Fruit fly (Drosophila melanogaster): Measurements from ENCODE around the gene Ucp4C.

DNA sequence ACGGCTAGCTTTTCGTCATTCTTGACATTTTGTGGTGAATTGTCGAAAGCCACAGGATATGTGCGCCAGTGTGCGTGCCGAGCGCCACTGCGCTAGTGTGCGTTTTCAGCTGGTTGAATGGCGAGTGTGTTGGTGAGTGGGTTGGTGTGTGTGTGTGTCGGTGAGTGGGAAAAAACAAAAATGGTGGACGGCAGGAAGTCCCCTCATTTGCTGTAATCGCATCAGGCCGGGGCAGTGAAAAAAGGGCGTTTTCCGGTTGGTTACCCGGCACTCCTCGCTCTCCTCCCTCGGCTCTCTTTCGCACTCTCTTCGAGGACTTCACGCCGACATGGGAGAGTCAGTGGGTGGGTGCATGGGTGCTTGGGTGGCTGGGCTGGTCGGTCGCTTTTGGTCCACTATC, 43.2 kb upstream of the Ucp4C start:
- TF ChIP-seq cnc (optimal IDR thresholded peaks at IDR 0.05) = no peak
- TF ChIP-seq kay (GFP tag; ENCODE audit: borderline replicate concordance) = no peak
- TF ChIP-seq CG1620 (GFP tag; optimal IDR thresholded peaks at IDR 0.05) = no peak
- no peak for TF ChIP-seq toe (GFP tag; optimal IDR thresholded peaks at IDR 0.05)
- TF ChIP-seq bab1 (GFP tag; optimal IDR thresholded peaks at IDR 0.05) = no peak
- no peak for TF ChIP-seq pad (GFP tag; optimal IDR thresholded peaks at IDR 0.05)
- TF ChIP-seq cic (GFP tag; optimal IDR thresholded peaks at IDR 0.05) = no peak
- no peak for TF ChIP-seq CG7045 (GFP tag; optimal IDR thresholded peaks at IDR 0.05)
- TF ChIP-seq CG11617 (GFP tag; optimal IDR thresholded peaks at IDR 0.05) = no peak
